Worm (Caenorhabditis elegans) whole organism, early embryonic: ENCODE results near the gene kin-26.

Source experiments
- B0310.2 ChIP-seq: sonication (generic microtip); optimal IDR thresholded peaks from 2 replicates; lab custom pipeline; 2016; ENCODE audit warnings: mild to moderate bottlenecking, missing genetic modification characterization, missing compliant biosample characterization
- F13C5.2 ChIP-seq: sonication (generic microtip); optimal IDR thresholded peaks from 2 replicates; lab custom pipeline; 2017; ENCODE audit warnings: mild to moderate bottlenecking, missing genetic modification characterization, inconsistent platforms, missing compliant biosample characterization
- aly-1 ChIP-seq: sonication (generic microtip); optimal IDR thresholded peaks from 2 replicates; lab custom pipeline; 2016; ENCODE audit warnings: missing genetic modification characterization, missing compliant biosample characterization
- ama-1 ChIP-seq: fragments of 150-350 bp; optimal IDR thresholded peaks from 2 replicates; lab custom pipeline; 2014
- ceh-13 ChIP-seq: fragments of 200-800 bp; sonication (Bioruptor generic); optimal IDR thresholded peaks from 2 replicates; lab custom pipeline; 2018; ENCODE audit warnings: mild to moderate bottlenecking, missing genetic modification characterization, missing compliant biosample characterization
- ceh-36 ChIP-seq: sonication (generic microtip); optimal IDR thresholded peaks from 2 replicates; lab custom pipeline; 2016; ENCODE audit warnings: missing genetic modification characterization, inconsistent platforms, missing compliant biosample characterization
- ets-7 ChIP-seq: sonication (generic microtip); optimal IDR thresholded peaks from 2 replicates; lab custom pipeline; 2016; ENCODE audit warnings: missing genotype, missing genetic modification characterization, missing compliant biosample characterization
- hmbx-1 ChIP-seq: sonication (generic microtip); optimal IDR thresholded peaks from 2 replicates; lab custom pipeline; 2016; ENCODE audit warnings: mild to moderate bottlenecking, missing genetic modification characterization, missing compliant biosample characterization
- hmg-4 ChIP-seq: fragments of 200-800 bp; sonication (Bioruptor generic); optimal IDR thresholded peaks from 2 replicates; lab custom pipeline; 2018; ENCODE audit warnings: mild to moderate bottlenecking, missing genetic modification characterization, missing compliant biosample characterization
- hnd-1 ChIP-seq: sonication (generic microtip); optimal IDR thresholded peaks from 2 replicates; lab custom pipeline; 2016; ENCODE audit warnings: missing genetic modification characterization, missing compliant biosample characterization
- scrt-1 ChIP-seq: fragments of 200-800 bp; sonication (Bioruptor generic); IDR thresholded peaks from 2 replicates; pipeline ENCODE4 v1.3.6; 2022; ENCODE audit warnings: missing genetic modification characterization, missing compliant biosample characterization
- sea-1 ChIP-seq: fragments of 200-800 bp; sonication (Bioruptor generic); conservative IDR thresholded peaks from 2 replicates; pipeline ENCODE4 v1.3.6; 2022; ENCODE audit warnings: missing genetic modification characterization, missing compliant biosample characterization
- tbx-11 ChIP-seq: fragments of 200-800 bp; sonication (Bioruptor generic); IDR thresholded peaks from 2 replicates; pipeline ENCODE4 v1.3.6; 2022; ENCODE audit warnings: missing genetic modification characterization, missing compliant biosample characterization
- tbx-37 ChIP-seq: fragments of 200-800 bp; sonication (Bioruptor generic); conservative IDR thresholded peaks from 2 replicates; pipeline ENCODE4 v1.3.6; 2022; ENCODE audit warnings: missing genetic modification reagents, missing genetic modification characterization, missing compliant biosample characterization
- tra-4 ChIP-seq: sonication (generic microtip); optimal IDR thresholded peaks from 2 replicates; lab custom pipeline; 2017; ENCODE audit warnings: missing genetic modification characterization, missing compliant biosample characterization

Gene kin-26

DNA sequence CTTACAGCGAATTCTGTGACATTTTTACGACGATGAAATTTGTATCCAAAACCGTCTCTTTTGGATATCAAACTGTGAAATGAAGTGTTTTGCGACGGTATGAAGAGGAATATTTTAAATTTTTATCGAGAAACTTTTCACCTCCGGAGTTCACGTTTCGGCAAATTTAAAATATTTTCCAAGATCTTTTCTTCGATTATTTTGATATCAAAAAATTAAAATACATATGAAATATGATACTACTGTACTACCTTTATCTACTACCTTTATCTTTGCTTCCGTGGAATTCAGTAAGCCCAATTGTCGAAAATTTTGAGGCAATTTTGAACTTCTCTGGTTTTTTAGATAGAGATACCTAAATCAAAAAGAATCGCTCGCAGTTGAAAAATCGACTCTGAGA, at the start of gene kin-26:
Gene kin-26 (minus strand): TSS at position 101 of the 400 bp plus-strand sequence.
- TF ChIP-seq ceh-13 (no peak), scrt-1 (GFP tag; lab: Robert Waterston, UW) (no peak)

DNA sequence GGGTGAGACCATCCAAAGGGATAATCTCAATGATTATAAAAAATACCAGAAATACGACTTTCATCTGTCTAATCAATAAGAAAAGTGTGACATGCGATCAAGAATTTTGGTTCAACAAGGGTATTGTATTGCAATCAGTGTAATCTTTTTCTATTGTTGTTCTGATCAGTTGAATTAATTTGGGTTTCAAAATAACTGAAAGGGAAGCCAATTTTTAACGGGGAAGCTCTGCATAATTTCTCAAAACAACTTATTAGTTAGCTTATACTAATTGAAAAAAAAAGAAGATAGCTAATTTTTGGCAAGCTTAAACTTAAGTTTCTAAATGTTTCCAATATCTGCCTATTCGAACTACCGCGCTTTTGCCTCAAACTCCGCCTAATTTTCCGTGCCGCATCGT, 49.5 kb upstream of the kin-26 start, which contains the start of gene C49H3.12:
Gene C49H3.12 (minus strand): TSS at position 101 of the 400 bp plus-strand sequence.
- TF ChIP-seq aly-1 (tag; lab: Kevin White, UChicago) (no peak), ama-1 (lab: Kevin White, UChicago) (no peak), ets-7 (tag; lab: Kevin White, UChicago) (no peak), ceh-13 (no peak), B0310.2 (tag; lab: Kevin White, UChicago) (no peak), tra-4 (tag; lab: Kevin White, UChicago) (no peak), scrt-1 (GFP tag; lab: Robert Waterston, UW) (no peak), ceh-36 (no peak), hmbx-1 (tag; lab: Kevin White, UChicago) (no peak), tbx-37 (GFP tag; lab: Robert Waterston, UW) (no peak), hnd-1 (no peak), sea-1 (GFP tag; lab: Robert Waterston, UW) (no peak)

DNA sequence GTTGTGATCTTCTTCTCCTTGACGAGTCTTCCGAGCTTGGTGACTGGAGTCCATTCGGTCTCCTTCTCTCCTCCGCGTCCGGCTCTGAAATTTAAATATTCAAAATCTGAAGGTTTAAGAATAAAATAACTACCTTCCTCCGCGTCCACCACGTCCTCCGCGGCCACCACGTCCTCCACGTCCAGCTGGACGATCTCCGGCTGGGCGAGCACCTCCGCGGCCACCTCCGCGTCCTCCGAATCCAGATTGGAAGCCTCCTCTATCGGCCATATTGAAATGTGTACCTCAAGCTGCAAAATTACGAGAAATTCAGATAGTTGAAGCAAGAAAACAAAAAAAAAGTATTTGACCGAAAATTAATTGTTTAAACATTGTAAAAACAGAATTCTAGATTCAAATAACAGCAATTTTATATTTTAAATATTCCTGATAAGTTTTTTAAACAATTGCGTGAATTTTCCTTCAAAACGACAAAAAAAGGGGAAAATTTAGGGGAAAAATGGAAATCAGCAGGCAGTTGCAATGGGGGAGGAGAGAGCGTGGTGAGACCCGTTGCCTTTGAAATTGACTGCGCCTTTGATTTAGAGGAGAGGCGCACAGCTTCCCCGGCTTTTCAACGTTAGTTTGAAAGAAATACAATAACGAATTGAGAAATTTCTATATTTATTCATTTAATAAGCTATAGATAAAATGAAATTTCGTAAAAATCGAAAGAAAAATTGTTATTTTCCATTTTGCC, 48.6 kb upstream of the kin-26 start, which contains the start of gene rps-2:
Gene rps-2 (minus strand): TSS at position 290 of the 739 bp plus-strand sequence.
- TF ChIP-seq F13C5.2 (peak; percentile 35), tra-4 (tag; lab: Kevin White, UChicago) (no peak), tbx-11 (GFP tag; lab: Robert Waterston, UW) (peak; percentile 8; the same call in 1 of the 2 replicates)

DNA sequence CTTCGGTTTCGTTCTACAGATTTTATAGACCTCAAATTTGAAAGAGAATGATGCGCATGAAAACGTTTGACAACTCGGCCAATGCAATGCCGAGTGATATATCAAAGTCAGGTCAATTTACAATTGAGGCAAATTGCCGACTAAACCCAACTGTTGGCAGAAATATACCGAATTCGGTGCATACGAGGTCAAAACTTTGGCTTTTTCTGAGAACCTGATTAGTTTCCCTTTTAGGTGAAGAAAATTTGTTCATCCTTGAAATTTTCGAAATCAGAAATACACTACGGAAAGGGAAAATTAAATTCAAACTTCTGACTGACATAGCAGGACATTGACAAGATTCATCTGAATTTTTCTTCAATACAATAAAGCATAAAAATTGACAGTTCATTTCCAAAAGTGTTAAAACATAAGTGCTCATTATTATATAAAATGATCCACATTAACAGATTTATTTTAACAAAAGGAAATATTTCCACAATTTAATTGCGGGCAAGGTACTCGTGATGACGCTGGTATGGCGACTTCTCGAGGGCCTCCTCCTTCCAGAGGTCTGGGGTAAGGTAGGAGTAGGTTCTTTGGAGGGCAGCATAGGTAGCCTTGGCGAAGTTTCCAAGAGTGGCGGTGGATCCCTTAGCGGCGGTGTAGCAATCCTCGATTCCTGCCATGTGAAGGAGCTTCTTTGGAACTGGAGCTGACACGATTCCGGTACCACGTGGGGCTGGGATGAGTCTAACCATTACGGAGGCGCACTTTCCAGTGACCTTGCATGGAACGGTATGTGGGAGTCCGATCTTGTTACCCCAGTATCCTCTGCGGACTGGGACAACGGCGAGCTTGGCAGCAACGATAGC, 47.5 kb upstream of the kin-26 start:
- no peak for TF ChIP-seq hmbx-1 (tag; lab: Kevin White, UChicago)
- no peak for TF ChIP-seq sea-1 (GFP tag; lab: Robert Waterston, UW)
- TF ChIP-seq hmg-4 (GFP tag; lab: Kevin White, UChicago) = no peak
- TF ChIP-seq scrt-1 (GFP tag; lab: Robert Waterston, UW) = no peak
- TF ChIP-seq F13C5.2 = no peak
- TF ChIP-seq aly-1 (tag; lab: Kevin White, UChicago) = no peak
- TF ChIP-seq tbx-11 (GFP tag; lab: Robert Waterston, UW) = no peak
- TF ChIP-seq ceh-13 = no peak
- no peak for TF ChIP-seq hnd-1

DNA sequence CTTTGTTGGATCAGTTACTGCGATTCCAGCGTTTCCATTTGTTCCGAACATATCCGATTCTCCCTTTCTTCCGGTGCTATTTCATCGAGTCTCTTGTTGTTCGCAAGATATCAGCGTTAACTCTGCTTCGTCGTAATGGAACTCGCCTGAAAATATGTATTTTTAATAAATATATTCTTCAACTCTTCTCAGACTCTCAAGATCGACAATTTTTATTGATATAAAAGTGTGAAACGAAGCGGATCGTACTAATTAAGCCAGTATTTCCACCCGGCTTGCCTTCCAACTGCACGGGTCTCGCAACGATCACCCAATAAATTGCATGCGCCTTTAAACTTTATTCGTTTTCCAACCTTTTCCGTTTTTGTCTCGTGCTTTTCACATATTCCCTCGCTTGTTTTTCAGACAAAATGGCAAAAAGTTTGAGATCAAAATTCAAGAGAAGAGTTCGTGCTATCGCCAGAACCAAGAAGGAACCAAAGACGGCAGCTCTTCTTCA, 46.4 kb upstream of the kin-26 start, which contains the start of the genes xpo-3 and C49H3.3:
Gene xpo-3 (minus strand): TSS at position 51 of the 499 bp plus-strand sequence.
Gene C49H3.3 (plus strand): TSS at position 369 of the 499 bp plus-strand sequence.
- TF ChIP-seq aly-1 (tag; lab: Kevin White, UChicago) (no peak), ama-1 (lab: Kevin White, UChicago) (no peak), scrt-1 (GFP tag; lab: Robert Waterston, UW) (no peak), F13C5.2 (no peak)

DNA sequence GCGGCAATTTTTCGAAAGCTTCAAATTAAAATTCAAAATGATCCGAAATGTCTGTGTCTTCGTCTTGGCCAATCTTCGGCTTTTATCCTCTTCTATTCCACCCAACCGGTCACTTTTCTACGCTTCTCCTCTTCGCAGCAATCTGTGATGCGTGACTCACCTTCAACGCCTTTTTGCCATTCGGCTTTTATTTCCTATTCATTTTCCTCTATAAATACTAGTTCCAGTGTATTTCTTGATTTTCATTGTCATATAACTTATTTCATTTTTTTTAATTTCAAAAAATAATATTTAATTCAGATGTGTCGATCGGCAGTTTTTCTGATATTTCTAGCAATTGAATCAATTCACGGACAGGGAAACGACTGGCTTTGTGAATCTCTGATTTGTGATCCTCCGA, 42.4 kb upstream of the kin-26 start, which contains the start of gene C49H3.16:
Gene C49H3.16 (plus strand): TSS at position 301 of the 400 bp plus-strand sequence.
- TF ChIP-seq hmg-4 (GFP tag; lab: Kevin White, UChicago) (no peak), hnd-1 (no peak), sea-1 (GFP tag; lab: Robert Waterston, UW) (no peak), hmbx-1 (tag; lab: Kevin White, UChicago) (no peak), tbx-11 (GFP tag; lab: Robert Waterston, UW) (no peak), tbx-37 (GFP tag; lab: Robert Waterston, UW) (no peak), scrt-1 (GFP tag; lab: Robert Waterston, UW) (no peak)

DNA sequence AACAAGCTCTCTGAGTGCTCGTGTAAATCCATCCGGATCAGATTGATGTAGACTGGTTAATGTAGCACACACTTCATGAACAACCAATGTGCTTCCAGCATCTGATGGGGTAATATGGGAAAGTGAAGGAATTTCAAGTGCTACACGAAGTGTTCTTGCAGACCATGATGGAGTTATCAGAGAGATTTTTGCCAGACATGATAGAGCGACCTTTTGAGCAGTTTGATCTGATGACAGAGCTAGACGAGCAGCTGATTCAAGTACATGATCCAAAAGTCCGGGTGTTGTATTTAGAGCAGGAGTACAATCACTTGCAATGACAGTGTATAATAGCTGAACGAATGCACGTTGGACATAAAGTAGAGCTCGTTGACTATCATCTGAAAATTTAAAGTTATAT, 40.2 kb upstream of the kin-26 start:
- TF ChIP-seq scrt-1 (GFP tag; lab: Robert Waterston, UW) (no peak), hnd-1 (no peak), aly-1 (tag; lab: Kevin White, UChicago) (no peak), ets-7 (tag; lab: Kevin White, UChicago) (no peak), hmg-4 (GFP tag; lab: Kevin White, UChicago) (no peak), ceh-36 (no peak), ceh-13 (no peak), sea-1 (GFP tag; lab: Robert Waterston, UW) (no peak), tra-4 (tag; lab: Kevin White, UChicago) (no peak)

DNA sequence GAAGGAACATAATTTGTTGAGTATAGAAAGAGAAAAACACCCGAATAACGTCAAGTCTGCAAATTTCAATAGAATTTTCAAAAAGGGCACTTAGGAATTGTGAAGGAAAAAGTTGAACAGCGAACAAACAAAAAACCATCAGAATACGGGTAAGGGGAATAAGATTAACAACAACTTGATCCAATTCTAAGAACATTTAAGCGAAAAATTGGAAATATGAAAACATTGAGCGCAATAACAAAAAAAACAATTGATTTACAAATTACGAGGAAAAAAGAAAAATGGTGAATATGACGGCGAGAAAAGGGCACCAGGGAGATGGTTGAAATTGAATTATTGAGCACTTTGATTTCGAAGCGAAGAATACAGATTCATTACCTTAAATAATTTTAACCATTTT, 39.2 kb upstream of the kin-26 start:
- no peak for TF ChIP-seq ceh-13
- TF ChIP-seq hnd-1 = no peak
- no peak for TF ChIP-seq scrt-1 (GFP tag; lab: Robert Waterston, UW)
- TF ChIP-seq ets-7 (tag; lab: Kevin White, UChicago) = no peak
- no peak for TF ChIP-seq F13C5.2
- TF ChIP-seq tra-4 (tag; lab: Kevin White, UChicago) = no peak
- no peak for TF ChIP-seq tbx-37 (GFP tag; lab: Robert Waterston, UW)
- no peak for TF ChIP-seq tbx-11 (GFP tag; lab: Robert Waterston, UW)
- no peak for TF ChIP-seq hmbx-1 (tag; lab: Kevin White, UChicago)
